Fruit fly (Drosophila melanogaster) whole organism, prepupa: ENCODE results near the gene CG14712.

Source experiments
- Blimp-1 ChIP-seq: fragments of 200-800 bp; sonication (Bioruptor generic); optimal IDR thresholded peaks from 3 replicates; lab custom pipeline; 2017; ENCODE audit warnings: missing biosample characterization, missing genetic modification characterization, mild to moderate bottlenecking, moderate library complexity, missing genetic modification reagents
- CG10631 ChIP-seq: fragments of 200-800 bp; sonication (Bioruptor generic); optimal IDR thresholded peaks from 2 replicates; lab custom pipeline; 2016; ENCODE audit warnings: missing biosample characterization, missing genetic modification characterization
- CG11762 ChIP-seq: fragments of 200-800 bp; sonication (Bioruptor generic); optimal IDR thresholded peaks from 3 replicates; lab custom pipeline; 2016; ENCODE audit warnings: missing biosample characterization, missing genetic modification characterization; ENCODE audit not compliant: insufficient read depth
- CG11902 ChIP-seq: fragments of 200-800 bp; sonication (Bioruptor generic); optimal IDR thresholded peaks from 3 replicates; lab custom pipeline; 2016; ENCODE audit warnings: missing biosample characterization, missing genetic modification characterization
- CG15336 ChIP-seq: fragments of 200-800 bp; sonication (Bioruptor generic); IDR thresholded peaks from 2 replicates; pipeline ENCODE4 v1.3.6; 2022; ENCODE audit warnings: missing biosample characterization, missing genetic modification characterization
- CG1621 ChIP-seq: fragments of 200-800 bp; sonication (Bioruptor generic); optimal IDR thresholded peaks from 3 replicates; lab custom pipeline; 2018; ENCODE audit warnings: missing biosample characterization, mild to moderate bottlenecking, missing genetic modification characterization
- CG16779 ChIP-seq: fragments of 200-800 bp; sonication (Bioruptor generic); optimal IDR thresholded peaks from 3 replicates; lab custom pipeline; 2017; ENCODE audit warnings: missing biosample characterization, mild to moderate bottlenecking, missing genetic modification characterization
- CG3032 ChIP-seq: fragments of 200-800 bp; optimal IDR thresholded peaks from 2 replicates; lab custom pipeline; 2019; ENCODE audit warnings: missing biosample characterization, mild to moderate bottlenecking, missing genetic modification characterization, moderate library complexity
- CG32006 ChIP-seq: fragments of 200-800 bp; sonication (Bioruptor generic); optimal IDR thresholded peaks from 3 replicates; lab custom pipeline; 2017; ENCODE audit warnings: missing biosample characterization, mild to moderate bottlenecking, missing genetic modification characterization
- CG34406 ChIP-seq: fragments of 200-800 bp; sonication (Bioruptor generic); optimal IDR thresholded peaks from 3 replicates; lab custom pipeline; 2016; ENCODE audit warnings: missing biosample characterization, missing genetic modification characterization
- CG4318 ChIP-seq: fragments of 200-800 bp; sonication (Bioruptor generic); optimal IDR thresholded peaks from 3 replicates; lab custom pipeline; 2017; ENCODE audit warnings: missing biosample characterization, mild to moderate bottlenecking, missing genetic modification characterization
- CG6276 ChIP-seq: fragments of 200-800 bp; sonication (Bioruptor generic); optimal IDR thresholded peaks from 2 replicates; lab custom pipeline; 2017; ENCODE audit warnings: missing biosample characterization, mild to moderate bottlenecking, missing genetic modification characterization
- CG6792 ChIP-seq: fragments of 200-800 bp; sonication (Bioruptor generic); optimal IDR thresholded peaks from 3 replicates; lab custom pipeline; 2016; ENCODE audit warnings: missing biosample characterization, missing genetic modification characterization
- CG6808 ChIP-seq: fragments of 200-800 bp; sonication (Bioruptor generic); optimal IDR thresholded peaks from 3 replicates; lab custom pipeline; 2017; ENCODE audit warnings: missing biosample characterization, missing genetic modification characterization, mild to moderate bottlenecking, moderate library complexity, missing genetic modification reagents
- CG7368 ChIP-seq: fragments of 200-800 bp; sonication (Bioruptor generic); optimal IDR thresholded peaks from 3 replicates; lab custom pipeline; 2016; ENCODE audit warnings: missing biosample characterization, missing genetic modification characterization
- CG8119 ChIP-seq: fragments of 200-800 bp; sonication (Bioruptor generic); IDR thresholded peaks from 3 replicates; pipeline ENCODE4 v1.3.6; 2022; ENCODE audit warnings: missing biosample characterization, missing genetic modification characterization
- CG8319 ChIP-seq: fragments of 200-800 bp; sonication (Bioruptor generic); optimal IDR thresholded peaks from 3 replicates; lab custom pipeline; 2016; ENCODE audit warnings: missing biosample characterization, missing genetic modification characterization
- Eip75B ChIP-seq: fragments of 200-800 bp; sonication (Bioruptor generic); optimal IDR thresholded peaks from 3 replicates; lab custom pipeline; 2016; ENCODE audit warnings: missing biosample characterization, missing genetic modification characterization
- Eip78C ChIP-seq: fragments of 200-800 bp; sonication (Bioruptor generic); peaks from one replicate; lab custom pipeline; 2016; ENCODE audit warnings: missing biosample characterization, missing genetic modification characterization
- Eip93F ChIP-seq: fragments of 200-800 bp; sonication (Bioruptor generic); optimal IDR thresholded peaks from 2 replicates; lab custom pipeline; 2016; ENCODE audit warnings: missing biosample characterization, mild to moderate bottlenecking, missing genetic modification characterization
- Ets21C ChIP-seq: fragments of 200-800 bp; sonication (Bioruptor generic); optimal IDR thresholded peaks from 3 replicates; lab custom pipeline; 2016; ENCODE audit warnings: missing biosample characterization, missing genetic modification characterization
- Ets96B ChIP-seq: fragments of 200-800 bp; optimal IDR thresholded peaks from 2 replicates; lab custom pipeline; 2019; ENCODE audit warnings: missing biosample characterization, mild to moderate bottlenecking, missing genetic modification characterization, moderate library complexity
- Gug ChIP-seq: fragments of 200-800 bp; sonication (Bioruptor generic); IDR thresholded peaks from 2 replicates; pipeline ENCODE4 v1.3.6; 2022; ENCODE audit warnings: missing biosample characterization, missing genetic modification characterization
- Hr39 ChIP-seq: fragments of 200-800 bp; sonication (Bioruptor generic); optimal IDR thresholded peaks from 2 replicates; lab custom pipeline; 2016; ENCODE audit warnings: missing biosample characterization, missing genetic modification characterization
- Hr4 ChIP-seq: fragments of 200-800 bp; sonication (Bioruptor generic); optimal IDR thresholded peaks from 3 replicates; lab custom pipeline; 2016; ENCODE audit warnings: missing biosample characterization, missing genetic modification characterization
- Lpt ChIP-seq: fragments of 200-800 bp; sonication (Bioruptor generic); optimal IDR thresholded peaks from 3 replicates; lab custom pipeline; 2016; ENCODE audit warnings: missing biosample characterization, missing genetic modification characterization
- Met ChIP-seq: fragments of 200-800 bp; sonication (Bioruptor generic); optimal IDR thresholded peaks from 3 replicates; lab custom pipeline; 2016; ENCODE audit warnings: missing biosample characterization, missing genetic modification characterization
- OdsH ChIP-seq: fragments of 200-800 bp; sonication (Bioruptor generic); optimal IDR thresholded peaks from 3 replicates; lab custom pipeline; 2016; ENCODE audit warnings: missing biosample characterization, missing genetic modification characterization
- Smox ChIP-seq: fragments of 200-800 bp; sonication (Bioruptor generic); optimal IDR thresholded peaks from 3 replicates; lab custom pipeline; 2016; ENCODE audit warnings: missing biosample characterization, missing genetic modification characterization
- Sox102F ChIP-seq: fragments of 200-800 bp; sonication (Bioruptor generic); optimal IDR thresholded peaks from 2 replicates; lab custom pipeline; 2016; ENCODE audit warnings: missing biosample characterization, mild to moderate bottlenecking, missing genetic modification characterization
- Sox14 ChIP-seq: fragments of 200-800 bp; sonication (Bioruptor generic); optimal IDR thresholded peaks from 3 replicates; lab custom pipeline; 2016; ENCODE audit warnings: missing biosample characterization, missing genetic modification characterization
- Sox15 ChIP-seq: fragments of 200-800 bp; sonication (Bioruptor generic); optimal IDR thresholded peaks from 3 replicates; lab custom pipeline; 2016; ENCODE audit warnings: missing biosample characterization, missing genetic modification characterization
- acj6 ChIP-seq: fragments of 200-800 bp; sonication (Bioruptor generic); optimal IDR thresholded peaks from 3 replicates; lab custom pipeline; 2016; ENCODE audit warnings: missing biosample characterization, missing genetic modification characterization
- cyc ChIP-seq: fragments of 200-800 bp; sonication (Bioruptor generic); optimal IDR thresholded peaks from 3 replicates; lab custom pipeline; 2016; ENCODE audit warnings: missing biosample characterization, missing genetic modification characterization
- dsx ChIP-seq: fragments of 200-800 bp; optimal IDR thresholded peaks from 3 replicates; lab custom pipeline; 2019; ENCODE audit warnings: missing biosample characterization, mild to moderate bottlenecking, missing genetic modification characterization, moderate library complexity; ENCODE audit not compliant: poor library complexity, severe bottlenecking
- eg ChIP-seq: fragments of 200-800 bp; sonication (Bioruptor generic); IDR thresholded peaks from 3 replicates; pipeline ENCODE4 v1.3.6; 2022; ENCODE audit warnings: missing biosample characterization, missing genetic modification characterization
- fd59A ChIP-seq: fragments of 200-800 bp; sonication (Bioruptor generic); optimal IDR thresholded peaks from 2 replicates; lab custom pipeline; 2017; ENCODE audit warnings: missing biosample characterization, mild to moderate bottlenecking, missing genetic modification characterization, missing genetic modification reagents
- fd85E ChIP-seq: fragments of 200-800 bp; sonication (Bioruptor generic); optimal IDR thresholded peaks from 3 replicates; lab custom pipeline; 2016; ENCODE audit warnings: missing biosample characterization, missing genetic modification characterization
- fkh ChIP-seq: fragments of 200-800 bp; sonication (Bioruptor generic); optimal IDR thresholded peaks from 3 replicates; lab custom pipeline; 2017; ENCODE audit warnings: missing biosample characterization, mild to moderate bottlenecking, missing genetic modification characterization, moderate library complexity
- lz ChIP-seq: fragments of 200-800 bp; sonication (Bioruptor generic); optimal IDR thresholded peaks from 3 replicates; lab custom pipeline; 2016; ENCODE audit warnings: missing biosample characterization, missing genetic modification characterization
- net ChIP-seq: fragments of 200-800 bp; sonication (Bioruptor generic); optimal IDR thresholded peaks from 3 replicates; lab custom pipeline; 2016; ENCODE audit warnings: missing biosample characterization, missing genetic modification characterization
- salr ChIP-seq, 2 experiments: fragments of 200-800 bp; sonication (Bioruptor generic); optimal IDR thresholded peaks; 3 replicates each; lab custom pipeline; 2016 to 2018; ENCODE audit warnings: missing biosample characterization in 2 of 2, missing genetic modification characterization in 2 of 2, mild to moderate bottlenecking in 1 of 2
- spab ChIP-seq: fragments of 200-800 bp; sonication (Bioruptor generic); optimal IDR thresholded peaks from 2 replicates; lab custom pipeline; 2017; ENCODE audit warnings: missing biosample characterization, mild to moderate bottlenecking, missing genetic modification characterization, missing genetic modification reagents
- ss ChIP-seq, 2 experiments: fragments of 200-800 bp; sonication (Bioruptor generic); optimal IDR thresholded peaks; 2 replicates in 1 of 2; 3 replicates in 1 of 2; lab custom pipeline; 2017 to 2018; ENCODE audit warnings: mild to moderate bottlenecking in 2 of 2, missing biosample characterization in 2 of 2, missing genetic modification characterization in 2 of 2, moderate library complexity in 1 of 2
- svp ChIP-seq: fragments of 200-800 bp; sonication (Bioruptor generic); peaks from one replicate; lab custom pipeline; 2016; ENCODE audit warnings: missing biosample characterization, missing genetic modification characterization
- topi ChIP-seq: fragments of 200-800 bp; sonication (Bioruptor generic); optimal IDR thresholded peaks from 3 replicates; lab custom pipeline; 2016; ENCODE audit warnings: missing biosample characterization, missing genetic modification characterization
- vri ChIP-seq: fragments of 200-800 bp; sonication (Bioruptor generic); optimal IDR thresholded peaks from 3 replicates; lab custom pipeline; 2016; ENCODE audit warnings: missing biosample characterization, mild to moderate bottlenecking, missing genetic modification characterization

CG14712 gene

DNA sequence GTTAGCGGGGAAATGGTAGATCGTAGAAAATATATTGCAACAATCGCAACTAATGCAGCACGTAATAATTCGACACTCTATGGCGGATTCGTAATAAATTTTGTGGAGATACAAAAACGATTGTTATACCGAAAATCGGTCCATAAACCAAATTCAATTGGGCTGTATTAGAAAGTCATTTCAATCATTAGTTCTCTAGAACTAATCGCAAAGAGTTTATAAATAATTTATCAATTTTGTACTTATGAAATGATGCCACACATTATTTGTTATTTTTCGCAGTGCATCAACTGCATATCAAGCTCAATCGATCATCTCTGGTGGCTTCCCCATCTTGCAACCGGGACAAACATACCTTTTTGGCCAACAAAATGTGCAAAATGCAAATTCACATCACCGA, 16.1 kb upstream of the CG14712 start:
- TF ChIP-seq CG10631 (GFP tag; lab: Kevin White, UChicago) = no peak
- TF ChIP-seq CG32006 (GFP tag; lab: Kevin White, UChicago) = peak; percentile 30
- no peak for TF ChIP-seq CG6808 (GFP tag; lab: Kevin White, UChicago)
- no peak for TF ChIP-seq net (GFP tag; lab: Kevin White, UChicago)
- no peak for TF ChIP-seq Sox14 (GFP tag; lab: Kevin White, UChicago)
- TF ChIP-seq Hr39 (GFP tag; lab: Kevin White, UChicago) = no peak
- no peak for TF ChIP-seq Blimp-1 (GFP tag; lab: Kevin White, UChicago)
- no peak for TF ChIP-seq CG11902 (GFP tag; lab: Kevin White, UChicago)
- no peak for TF ChIP-seq spab (GFP tag; lab: Kevin White, UChicago)
- TF ChIP-seq Met = no peak
- no peak for TF ChIP-seq salr (GFP tag; optimal IDR thresholded peaks at IDR 0.05; lab: Kevin White, UChicago)
- peak; percentile 55 for TF ChIP-seq CG15336
- TF ChIP-seq Hr4 (GFP tag; lab: Kevin White, UChicago) = peak; percentile 15
- no peak for TF ChIP-seq vri (GFP tag; lab: Kevin White, UChicago)
- TF ChIP-seq Sox15 = no peak
- TF ChIP-seq Eip78C (GFP tag; lab: Kevin White, UChicago) = peak; percentile 57
- no peak for TF ChIP-seq dsx (GFP tag; lab: Kevin White, UChicago)
- TF ChIP-seq, all 60 proteins: peak for 4

DNA sequence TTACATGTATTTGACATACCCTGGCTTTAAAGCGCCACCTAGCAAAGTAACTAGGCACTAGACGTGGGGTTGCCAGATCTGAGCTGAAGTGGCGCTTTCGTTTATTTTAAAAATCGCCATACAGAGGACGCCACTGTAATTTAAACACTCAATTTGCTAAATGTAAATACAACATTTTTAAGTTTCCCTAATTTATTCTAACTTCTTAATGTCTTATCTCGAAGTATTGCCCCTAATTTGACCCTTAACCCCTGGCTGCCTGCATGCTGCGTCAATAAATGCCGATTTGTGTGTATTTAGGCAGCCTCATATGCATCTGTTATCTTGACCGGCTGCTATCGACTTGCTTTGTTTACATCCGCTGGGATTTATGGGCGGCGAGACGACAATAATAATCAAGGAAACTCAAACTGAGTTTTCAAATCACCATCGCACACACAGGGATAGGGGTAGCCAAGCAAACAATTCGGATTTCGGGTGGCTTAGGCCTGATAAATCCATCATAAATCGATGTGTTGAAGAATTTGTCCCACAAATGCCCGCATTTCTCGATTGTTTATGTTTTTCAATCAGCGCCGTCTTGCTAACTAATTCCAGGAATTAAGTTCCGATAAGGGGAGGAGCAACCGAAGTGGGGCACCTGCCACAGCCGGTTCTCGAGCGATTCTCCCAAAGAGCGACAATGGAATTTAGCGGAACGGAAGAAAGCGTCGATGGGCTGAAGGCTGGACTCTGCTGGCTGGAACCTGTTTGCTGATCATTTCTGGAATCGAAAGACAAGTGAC, 15.1 kb upstream of the CG14712 start:
- TF ChIP-seq CG7368 (no peak), vri (GFP tag; lab: Kevin White, UChicago) (no peak), Gug (GFP tag; lab: Robert Waterston, UW) (no peak), Smox (no peak), CG32006 (GFP tag; lab: Kevin White, UChicago) (no peak), acj6 (GFP tag; lab: Kevin White, UChicago) (peak; percentile 36), dsx (GFP tag; lab: Kevin White, UChicago) (no peak), CG11762 (no peak), eg (no peak), CG3032 (tag; lab: Kevin White, UChicago) (peak; percentile 5), Ets21C (GFP tag; lab: Kevin White, UChicago) (peak; percentile 7), cyc (GFP tag; lab: Kevin White, UChicago) (peak; percentile 63), CG16779 (no peak), Lpt (GFP tag; lab: Kevin White, UChicago) (no peak), Sox15 (no peak), ss (GFP tag; optimal IDR thresholded peaks at IDR 0.05; lab: Kevin White, UChicago) (no peak), CG4318 (GFP tag; lab: Kevin White, UChicago) (no peak), Ets96B (tag; lab: Kevin White, UChicago) (no peak), salr (GFP tag; optimal IDR thresholded peaks at IDR 0.05; lab: Kevin White, UChicago) (no peak), CG34406 (no peak), CG6276 (no peak), CG8319 (no peak), Sox102F (no peak), CG10631 (GFP tag; lab: Kevin White, UChicago) (no peak), OdsH (GFP tag; lab: Kevin White, UChicago) (peak; percentile 22), Hr4 (GFP tag; lab: Kevin White, UChicago) (no peak), fd85E (GFP tag; lab: Kevin White, UChicago) (no peak), CG1621 (tag; lab: Kevin White, UChicago) (no peak), Eip78C (GFP tag; lab: Kevin White, UChicago) (peak; percentile 69), Met (peak; percentile 55), fd59A (GFP tag; lab: Kevin White, UChicago) (no peak), svp (peak; percentile 89), topi (GFP tag; lab: Kevin White, UChicago) (peak; percentile 43), lz (GFP tag; lab: Kevin White, UChicago) (peak; percentile 52), CG6808 (GFP tag; lab: Kevin White, UChicago) (no peak), Eip75B (GFP tag; lab: Kevin White, UChicago) (no peak), Eip93F (GFP tag; lab: Kevin White, UChicago) (no peak), CG15336 (no peak), CG6792 (GFP tag; lab: Kevin White, UChicago) (no peak), CG8119 (GFP tag; lab: Robert Waterston, UW) (no peak), Hr39 (GFP tag; lab: Kevin White, UChicago) (peak; percentile 69), fkh (peak; percentile 77)
